Fruit fly (Drosophila melanogaster): ENCODE results near the gene rept.

The rept gene

dm6 chr3L:19292440-19293175, 37.5 kb downstream of the rept start, which contains the start of gene Gbs-76A:
Gbs-76A (minus strand) TSS chr3L:19292766.
- TF ChIP-seq sage (GFP tag; optimal IDR thresholded peaks at IDR 0.05) (peak; percentile 31), CG32264 (GFP tag; optimal IDR thresholded peaks at IDR 0.05) (peak; percentile 37), dsf (GFP tag; optimal IDR thresholded peaks at IDR 0.05; ENCODE audit: borderline replicate concordance) (no peak), ey (GFP tag; optimal IDR thresholded peaks at IDR 0.05) (peak; percentile 17), Dfd (GFP tag; optimal IDR thresholded peaks at IDR 0.05) (no peak), GATAd (GFP tag; optimal IDR thresholded peaks at IDR 0.05) (no peak), jim (GFP tag; optimal IDR thresholded peaks at IDR 0.05) (no peak), Dif (GFP tag; optimal IDR thresholded peaks at IDR 0.05; ENCODE audit: partially characterized antibody) (peak; percentile 80), Vsx2 (GFP tag; optimal IDR thresholded peaks at IDR 0.05; ENCODE audit: partially characterized antibody) (no peak), h (GFP tag; optimal IDR thresholded peaks at IDR 0.05) (peak; percentile 65), sv (GFP tag; optimal IDR thresholded peaks at IDR 0.05) (no peak), N (GFP tag; optimal IDR thresholded peaks at IDR 0.05) (no peak), woc (GFP tag; optimal IDR thresholded peaks at IDR 0.05) (peak; percentile 65), br (GFP tag; optimal IDR thresholded peaks at IDR 0.05) (peak; percentile 21), CrebA (GFP tag; optimal IDR thresholded peaks at IDR 0.05; ENCODE audit: borderline replicate concordance) (no peak), Hr83 (GFP tag; optimal IDR thresholded peaks at IDR 0.05; ENCODE audit: poor library complexity, severe bottlenecking) (no peak), HLH106 (tag; optimal IDR thresholded peaks at IDR 0.05) (peak; percentile 90), fru (GFP tag; optimal IDR thresholded peaks at IDR 0.05) (peak; percentile 63), CG9705 (GFP tag; optimal IDR thresholded peaks at IDR 0.05) (peak; percentile 53), Rel (GFP tag; optimal IDR thresholded peaks at IDR 0.05) (no peak), Rel (tag; optimal IDR thresholded peaks at IDR 0.05) (peak; percentile 47), Abd-B (GFP tag; optimal IDR thresholded peaks at IDR 0.05) (no peak), Hnf4 (GFP tag; optimal IDR thresholded peaks at IDR 0.05) (peak; percentile 71), pan (optimal IDR thresholded peaks at IDR 0.05) (no peak), OdsH (GFP tag; optimal IDR thresholded peaks at IDR 0.05) (peak; percentile 78), foxo (GFP tag; optimal IDR thresholded peaks at IDR 0.05) (peak in 1 of 2 experiments; percentile 77), Mio (GFP tag; optimal IDR thresholded peaks at IDR 0.05) (no peak), tai (GFP tag; optimal IDR thresholded peaks at IDR 0.05) (peak; percentile 57), brk (GFP tag; optimal IDR thresholded peaks at IDR 0.05) (peak; percentile 72), rgr (GFP tag; optimal IDR thresholded peaks at IDR 0.05) (peak; percentile 77), Jra (GFP tag; optimal IDR thresholded peaks at IDR 0.05) (peak; percentile 45), Sp1 (GFP tag; optimal IDR thresholded peaks at IDR 0.05) (peak; percentile 93), psq (GFP tag; optimal IDR thresholded peaks at IDR 0.05) (peak; percentile 78), usp (GFP tag; optimal IDR thresholded peaks at IDR 0.05) (no peak), dmrt93B (GFP tag; optimal IDR thresholded peaks at IDR 0.05) (peak; percentile 66), lola (GFP tag; optimal IDR thresholded peaks at IDR 0.05) (no peak), dl (GFP tag; optimal IDR thresholded peaks at IDR 0.05; ENCODE audit: insufficient read depth in 1 of 2, partially characterized antibody in 2 of 2) (peak; percentile 66 to 68), Myc (optimal IDR thresholded peaks at IDR 0.05) (no peak), Hr78 (GFP tag; optimal IDR thresholded peaks at IDR 0.05) (no peak)

- TF ChIP-seq woc (GFP tag; optimal IDR thresholded peaks at IDR 0.05): no peak
- TF ChIP-seq CG32264 (GFP tag; optimal IDR thresholded peaks at IDR 0.05): no peak
- TF ChIP-seq brk (GFP tag; optimal IDR thresholded peaks at IDR 0.05): no peak
- TF ChIP-seq h (GFP tag; optimal IDR thresholded peaks at IDR 0.05): no peak
- no peak for TF ChIP-seq N (GFP tag; optimal IDR thresholded peaks at IDR 0.05)
- TF ChIP-seq rgr (GFP tag; optimal IDR thresholded peaks at IDR 0.05): no peak
- TF ChIP-seq br (GFP tag; optimal IDR thresholded peaks at IDR 0.05): no peak
- TF ChIP-seq foxo (GFP tag; optimal IDR thresholded peaks at IDR 0.05): no peak
- no peak for TF ChIP-seq usp (GFP tag; optimal IDR thresholded peaks at IDR 0.05)
- TF ChIP-seq dsf (GFP tag; optimal IDR thresholded peaks at IDR 0.05; ENCODE audit: borderline replicate concordance): no peak
- no peak for TF ChIP-seq sage (GFP tag; optimal IDR thresholded peaks at IDR 0.05)
Observed at dm6 chr3L:19293178-19293741, 38.1 kb downstream of the rept start.
